Fruit fly (Drosophila melanogaster) whole organism, embryonic: Measurements from ENCODE around the gene CG42833.

Source experiments
- Adf1 ChIP-seq: fragments of 200-800 bp; sonication (Bioruptor generic); IDR thresholded peaks from 2 replicates; pipeline ENCODE4 v1.3.6; 2022; ENCODE audit warnings: missing biosample characterization, missing genetic modification characterization
- Awh ChIP-seq: fragments of 200-800 bp; sonication (Bioruptor generic); IDR thresholded peaks from 2 replicates; pipeline ENCODE4, ENCODE4 v1.3.6; 2022; ENCODE audit warnings: missing biosample characterization, missing genetic modification characterization
- CG10267 ChIP-seq: fragments of 200-800 bp; sonication (Bioruptor generic); optimal IDR thresholded peaks from 2 replicates; lab custom pipeline; 2018; ENCODE audit warnings: missing biosample characterization, mild to moderate bottlenecking, missing genetic modification characterization, moderate library complexity
- CG10431 ChIP-seq: fragments of 200-800 bp; sonication (Bioruptor generic); optimal IDR thresholded peaks from 3 replicates; lab custom pipeline; 2018; ENCODE audit warnings: missing biosample characterization, mild to moderate bottlenecking, missing genetic modification characterization
- CG10462 ChIP-seq: fragments of 200-800 bp; sonication (Bioruptor generic); optimal IDR thresholded peaks from 2 replicates; lab custom pipeline; 2016; ENCODE audit warnings: missing biosample characterization, missing genetic modification characterization
- CG10654 ChIP-seq: fragments of 200-800 bp; sonication (Bioruptor generic); optimal IDR thresholded peaks from 2 replicates; lab custom pipeline; 2016; ENCODE audit warnings: missing biosample characterization, missing genetic modification characterization
- CG11093 ChIP-seq: fragments of 200-800 bp; sonication (Bioruptor generic); IDR thresholded peaks from 3 replicates; pipeline ENCODE4 v1.3.6; 2022; ENCODE audit warnings: missing biosample characterization, missing genetic modification characterization
- CG11696 ChIP-seq: fragments of 200-800 bp; sonication (Bioruptor generic); IDR thresholded peaks from 2 replicates; pipeline ENCODE4 v1.3.6; 2022; ENCODE audit warnings: missing biosample characterization, missing genetic modification characterization
- CG12299 ChIP-seq: fragments of 200-800 bp; sonication (Bioruptor generic); optimal IDR thresholded peaks from 2 replicates; lab custom pipeline; 2018; ENCODE audit warnings: missing biosample characterization, mild to moderate bottlenecking, missing genetic modification characterization
- CG12659 ChIP-seq: fragments of 200-800 bp; sonication (Bioruptor generic); optimal IDR thresholded peaks from 3 replicates; lab custom pipeline; 2017; ENCODE audit warnings: mild to moderate bottlenecking, missing biosample characterization, missing genetic modification reagents, missing genetic modification characterization
- CG12744 ChIP-seq: fragments of 200-800 bp; sonication (Bioruptor generic); optimal IDR thresholded peaks from 2 replicates; lab custom pipeline; 2016; ENCODE audit warnings: missing biosample characterization, missing genetic modification characterization
- CG13624 ChIP-seq: fragments of 200-800 bp; sonication (Bioruptor generic); optimal IDR thresholded peaks from 2 replicates; lab custom pipeline; 2016; ENCODE audit warnings: missing biosample characterization, missing genetic modification characterization
- CG14014 ChIP-seq: fragments of 200-800 bp; sonication (Bioruptor generic); IDR thresholded peaks from 2 replicates; pipeline ENCODE4 v1.3.6; 2022; ENCODE audit warnings: missing biosample characterization, missing genetic modification characterization
- CG15514 ChIP-seq: fragments of 200-800 bp; sonication (Bioruptor generic); optimal IDR thresholded peaks from 3 replicates; lab custom pipeline; 2017; ENCODE audit warnings: missing biosample characterization, missing genetic modification characterization, mild to moderate bottlenecking, moderate library complexity, missing genetic modification reagents
- CG1603 ChIP-seq: fragments of 200-800 bp; sonication (Bioruptor generic); optimal IDR thresholded peaks from 2 replicates; lab custom pipeline; 2019; ENCODE audit warnings: missing biosample characterization, mild to moderate bottlenecking, missing genetic modification characterization, moderate library complexity
- CG31224 ChIP-seq: fragments of 200-800 bp; sonication (Bioruptor generic); IDR thresholded peaks from 2 replicates; pipeline ENCODE4 v1.3.6; 2022; ENCODE audit warnings: missing biosample characterization, missing genetic modification characterization
- CG3163 ChIP-seq: fragments of 200-800 bp; sonication (Bioruptor generic); optimal IDR thresholded peaks from 3 replicates; lab custom pipeline; 2016; ENCODE audit warnings: missing biosample characterization, missing genetic modification characterization
- CG32532 ChIP-seq: fragments of 200-800 bp; sonication (Bioruptor generic); IDR thresholded peaks from 2 replicates; pipeline ENCODE4 v1.3.6; 2022; ENCODE audit warnings: missing biosample characterization, missing genetic modification characterization
- CG32767 ChIP-seq: fragments of 200-800 bp; sonication (Bioruptor generic); IDR thresholded peaks from 2 replicates; pipeline ENCODE4 v1.3.6; 2022; ENCODE audit warnings: missing biosample characterization, missing genetic modification characterization
- CG3838 ChIP-seq: fragments of 200-800 bp; sonication (Bioruptor generic); optimal IDR thresholded peaks from 3 replicates; lab custom pipeline; 2016; ENCODE audit warnings: missing biosample characterization, missing genetic modification characterization
- CG6765 ChIP-seq: fragments of 200-800 bp; sonication (Bioruptor generic); optimal IDR thresholded peaks from 3 replicates; lab custom pipeline; 2017; ENCODE audit warnings: missing biosample characterization, mild to moderate bottlenecking, missing genetic modification characterization
- CG7372 ChIP-seq: fragments of 200-800 bp; sonication (Bioruptor generic); IDR thresholded peaks from 2 replicates; pipeline ENCODE4 v1.3.6; 2022; ENCODE audit warnings: missing biosample characterization, missing genetic modification characterization
- CG8388 ChIP-seq: fragments of 200-800 bp; sonication (Bioruptor generic); optimal IDR thresholded peaks from 2 replicates; lab custom pipeline; 2019; ENCODE audit warnings: missing biosample characterization, mild to moderate bottlenecking, missing genetic modification characterization, moderate library complexity
- CG8478 ChIP-seq: fragments of >200 bp; optimal IDR thresholded peaks from 2 replicates; lab custom pipeline; 2018
- CG8765 ChIP-seq: fragments of 200-800 bp; sonication (Bioruptor generic); IDR thresholded peaks from 2 replicates; pipeline ENCODE4 v1.3.6; 2022; ENCODE audit warnings: missing biosample characterization, missing genetic modification characterization
- CG8924 ChIP-seq: fragments of 200-800 bp; optimal IDR thresholded peaks from 3 replicates; lab custom pipeline; 2019; ENCODE audit warnings: missing biosample characterization, mild to moderate bottlenecking, missing genetic modification characterization, moderate library complexity
- CG9609 ChIP-seq: fragments of 200-800 bp; sonication (Bioruptor generic); optimal IDR thresholded peaks from 3 replicates; lab custom pipeline; 2016; ENCODE audit warnings: missing biosample characterization, missing genetic modification characterization
- CG9727 ChIP-seq: fragments of 200-800 bp; sonication (Bioruptor generic); optimal IDR thresholded peaks from 3 replicates; lab custom pipeline; 2017; ENCODE audit warnings: missing biosample characterization, mild to moderate bottlenecking, missing genetic modification characterization
- CHES-1-like ChIP-seq: fragments of 200-800 bp; sonication (Bioruptor generic); optimal IDR thresholded peaks from 2 replicates; lab custom pipeline; 2016; ENCODE audit warnings: missing biosample characterization, missing genetic modification characterization
- Dbx ChIP-seq: fragments of 200-800 bp; sonication (Bioruptor generic); IDR thresholded peaks from 3 replicates; pipeline ENCODE4 v1.3.6; 2022; ENCODE audit warnings: missing biosample characterization, missing genetic modification characterization
- Dp ChIP-seq: fragments of 200-800 bp; sonication (Bioruptor generic); optimal IDR thresholded peaks from 2 replicates; lab custom pipeline; 2018; ENCODE audit warnings: missing biosample characterization, mild to moderate bottlenecking, missing genetic modification characterization, moderate library complexity
- Drgx ChIP-seq: fragments of 200-800 bp; sonication (Bioruptor generic); IDR thresholded peaks from 2 replicates; pipeline ENCODE4 v1.3.6; 2022; ENCODE audit warnings: missing biosample characterization, missing genetic modification characterization
- Hmr ChIP-seq: fragments of 200-800 bp; sonication (Bioruptor generic); optimal IDR thresholded peaks from 3 replicates; lab custom pipeline; 2017; ENCODE audit warnings: mild to moderate bottlenecking, missing biosample characterization, missing genetic modification reagents, missing genetic modification characterization
- Jarid2 ChIP-seq: fragments of 200-800 bp; sonication (Bioruptor generic); optimal IDR thresholded peaks from 3 replicates; lab custom pipeline; 2017; ENCODE audit warnings: mild to moderate bottlenecking, missing biosample characterization, missing genetic modification reagents, missing genetic modification characterization
- MBD-R2 ChIP-seq: fragments of 200-800 bp; sonication (Bioruptor generic); IDR thresholded peaks from 2 replicates; pipeline ENCODE4 v1.3.6; 2022; ENCODE audit warnings: missing biosample characterization, missing genetic modification characterization
- MESR4 ChIP-seq: fragments of 200-800 bp; sonication (Bioruptor generic); optimal IDR thresholded peaks from 2 replicates; lab custom pipeline; 2018; ENCODE audit warnings: missing biosample characterization, mild to moderate bottlenecking, missing genetic modification characterization, moderate library complexity
- Mad ChIP-seq: fragments of 200-800 bp; sonication (Bioruptor generic); optimal IDR thresholded peaks from 2 replicates; lab custom pipeline; 2016; ENCODE audit warnings: missing biosample characterization, missing genetic modification characterization
- Sry-β ChIP-seq: fragments of 200-800 bp; sonication (Bioruptor generic); optimal IDR thresholded peaks from 2 replicates; lab custom pipeline; 2018; ENCODE audit warnings: missing biosample characterization, mild to moderate bottlenecking, missing genetic modification characterization, moderate library complexity
- TFAM ChIP-seq: fragments of 200-800 bp; sonication (Bioruptor generic); optimal IDR thresholded peaks from 2 replicates; lab custom pipeline; 2017; ENCODE audit warnings: missing biosample characterization, missing genetic modification characterization, inconsistent platforms
- ash1 ChIP-seq: fragments of 200-800 bp; sonication (Bioruptor generic); optimal IDR thresholded peaks from 2 replicates; lab custom pipeline; 2018; ENCODE audit warnings: missing biosample characterization, mild to moderate bottlenecking, missing genetic modification characterization
- caup ChIP-seq: fragments of 200-800 bp; sonication (Bioruptor generic); optimal IDR thresholded peaks from 3 replicates; lab custom pipeline; 2017; ENCODE audit warnings: missing biosample characterization, mild to moderate bottlenecking, missing genetic modification characterization, moderate library complexity; ENCODE audit not compliant: severe bottlenecking
- dm ChIP-seq: fragments of 200-800 bp; sonication (Bioruptor generic); optimal IDR thresholded peaks from 3 replicates; lab custom pipeline; 2016; ENCODE audit warnings: missing biosample characterization, missing genetic modification characterization
- grau ChIP-seq: fragments of 200-800 bp; optimal IDR thresholded peaks from 3 replicates; lab custom pipeline; 2019; ENCODE audit warnings: missing biosample characterization, mild to moderate bottlenecking, missing genetic modification characterization, moderate library complexity
- gsb-n ChIP-seq: fragments of 200-800 bp; sonication (Bioruptor generic); optimal IDR thresholded peaks from 3 replicates; lab custom pipeline; 2018; ENCODE audit warnings: missing biosample characterization, mild to moderate bottlenecking, missing genetic modification characterization
- jumu ChIP-seq: fragments of 200-800 bp; sonication (Bioruptor generic); optimal IDR thresholded peaks from 3 replicates; lab custom pipeline; 2016; ENCODE audit warnings: missing biosample characterization, missing genetic modification characterization
- seq ChIP-seq: fragments of 200-800 bp; sonication (Bioruptor generic); IDR thresholded peaks from 2 replicates; pipeline ENCODE4 v1.3.6; 2022; ENCODE audit warnings: missing biosample characterization, missing genetic modification characterization
- sima ChIP-seq: fragments of 200-800 bp; sonication (Bioruptor generic); optimal IDR thresholded peaks from 2 replicates; lab custom pipeline; 2016; ENCODE audit warnings: missing biosample characterization, missing genetic modification characterization
- sr ChIP-seq: fragments of 200-800 bp; sonication (Bioruptor generic); IDR thresholded peaks from 3 replicates; pipeline ENCODE4 v1.3.6; 2022; ENCODE audit warnings: missing biosample characterization, missing genetic modification characterization
- stwl ChIP-seq: fragments of 200-800 bp; sonication (Bioruptor generic); optimal IDR thresholded peaks from 3 replicates; lab custom pipeline; 2018; ENCODE audit warnings: missing biosample characterization, mild to moderate bottlenecking, missing genetic modification characterization, moderate library complexity
- tin ChIP-seq: fragments of 200-800 bp; sonication (Bioruptor generic); optimal IDR thresholded peaks from 3 replicates; lab custom pipeline; 2016; ENCODE audit warnings: missing biosample characterization, missing genetic modification characterization
- zen2 ChIP-seq: fragments of 200-800 bp; sonication (Bioruptor generic); IDR thresholded peaks from 3 replicates; pipeline ENCODE4 v1.3.6; 2022; ENCODE audit warnings: missing biosample characterization, missing genetic modification characterization; ENCODE audit not compliant: partially characterized antibody

The CG42833 gene

dm6 chr3L:20241163-20241970, 41.5 kb downstream of the CG42833 start, which contains the start of the genes CG6951 and CG17233 (continued):
- TF ChIP-seq CG11696 (GFP tag; lab: Robert Waterston, UW) (no peak), CG31224 (no peak), caup (GFP tag; lab: Kevin White, UChicago) (no peak), CG8924 (peak; percentile 42), CG12744 (GFP tag; lab: Kevin White, UChicago) (no peak), CG9727 (GFP tag; lab: Kevin White, UChicago) (no peak), CG8388 (GFP tag; lab: Kevin White, UChicago) (no peak), CG9609 (GFP tag; lab: Kevin White, UChicago) (no peak), CG10431 (no peak), CG10267 (tag; lab: Kevin White, UChicago) (peak; percentile 43), TFAM (GFP tag; lab: Kevin White, UChicago) (no peak), CHES-1-like (no peak), MBD-R2 (peak; percentile 13; the same call in 1 of the 2 replicates), sr (GFP tag; lab: Robert Waterston, UW) (no peak), CG8765 (GFP tag; lab: Robert Waterston, UW) (no peak), Adf1 (GFP tag; lab: Robert Waterston, UW) (no peak), stwl (tag; lab: Kevin White, UChicago) (no peak), zen2 (GFP tag; lab: Robert Waterston, UW) (no peak), CG12299 (tag; lab: Kevin White, UChicago) (no peak), Dp (GFP tag; lab: Kevin White, UChicago) (no peak), CG15514 (GFP tag; lab: Kevin White, UChicago) (peak; percentile 98), Sry-β (no peak), CG13624 (GFP tag; lab: Kevin White, UChicago) (no peak), gsb-n (tag; lab: Kevin White, UChicago) (no peak), Jarid2 (GFP tag; lab: Kevin White, UChicago) (no peak), MESR4 (peak; percentile 97), Mad (GFP tag; lab: Kevin White, UChicago) (no peak), CG3838 (no peak), CG32767 (peak; percentile 70; the same call in 1 of the 2 replicates), dm (GFP tag; lab: Kevin White, UChicago) (peak; percentile 18), jumu (GFP tag; lab: Kevin White, UChicago) (no peak), Awh (GFP tag; lab: Robert Waterston, UW) (no peak), seq (GFP tag; lab: Robert Waterston, UW) (no peak), tin (GFP tag; lab: Kevin White, UChicago) (no peak), CG1603 (tag; lab: Kevin White, UChicago) (no peak), Dbx (GFP tag; lab: Robert Waterston, UW) (no peak), CG32532 (GFP tag; lab: Robert Waterston, UW) (no peak), sima (GFP tag; lab: Kevin White, UChicago) (no peak), CG6765 (GFP tag; lab: Kevin White, UChicago) (no peak), Drgx (no peak), grau (no peak), CG10462 (GFP tag; lab: Kevin White, UChicago) (no peak), Hmr (GFP tag; lab: Kevin White, UChicago) (no peak), ash1 (GFP tag; lab: Kevin White, UChicago) (no peak), CG8478 (peak; percentile 76), CG10654 (GFP tag; lab: Kevin White, UChicago) (no peak), CG11093 (no peak), CG7372 (GFP tag; lab: Robert Waterston, UW) (no peak), CG3163 (GFP tag; lab: Kevin White, UChicago) (no peak), CG12659 (GFP tag; lab: Kevin White, UChicago) (peak; percentile 43), CG14014 (GFP tag; lab: Robert Waterston, UW) (no peak)
